Fruit fly (Drosophila melanogaster) whole organism, wandering third instar larva: ENCODE measurements around the gene Chchd3.

ENCODE experiments used
- CrebA ChIP-seq: fragments of 200-800 bp; sonication (Bioruptor generic); optimal IDR thresholded peaks from 2 replicates; lab custom pipeline; 2016; ENCODE audit warnings: missing biosample characterization, mild to moderate bottlenecking, missing genetic modification characterization, borderline replicate concordance
- Hnf4 ChIP-seq: fragments of 200-800 bp; sonication (Bioruptor generic); optimal IDR thresholded peaks from 2 replicates; lab custom pipeline; 2016; ENCODE audit warnings: missing biosample characterization, mild to moderate bottlenecking, missing genetic modification characterization
- Hr78 ChIP-seq: fragments of >200 bp; optimal IDR thresholded peaks from 2 replicates; lab custom pipeline; 2017; ENCODE audit warnings: missing biosample characterization, missing genetic modification characterization
- Mio ChIP-seq: sonication (Bioruptor generic); optimal IDR thresholded peaks from 2 replicates; lab custom pipeline; 2016; ENCODE audit warnings: missing biosample characterization, missing genetic modification characterization
- OdsH ChIP-seq: fragments of 200-800 bp; sonication (Bioruptor generic); optimal IDR thresholded peaks from 2 replicates; lab custom pipeline; 2016; ENCODE audit warnings: missing biosample characterization, mild to moderate bottlenecking, missing genetic modification characterization
- Vsx2 ChIP-seq: fragments of 200-300, 225-300 bp; sonication (Bioruptor generic); optimal IDR thresholded peaks from 2 replicates; lab custom pipeline; 2018; ENCODE audit warnings: missing biosample characterization, missing genetic modification characterization; ENCODE audit not compliant: partially characterized antibody
- br ChIP-seq: fragments of 200-800 bp; sonication (Bioruptor generic); optimal IDR thresholded peaks from 2 replicates; lab custom pipeline; 2016; ENCODE audit warnings: missing biosample characterization, missing genetic modification characterization
- ey ChIP-seq: fragments of 200-800 bp; sonication (Bioruptor generic); optimal IDR thresholded peaks from 2 replicates; lab custom pipeline; 2016; ENCODE audit warnings: missing biosample characterization, missing genetic modification characterization
- h ChIP-seq: fragments of 200-800 bp; sonication (Bioruptor generic); optimal IDR thresholded peaks from 3 replicates; lab custom pipeline; 2016; ENCODE audit warnings: missing biosample characterization, mild to moderate bottlenecking, missing genetic modification characterization
- psq ChIP-seq: fragments of 200-800 bp; sonication (Bioruptor generic); optimal IDR thresholded peaks from 3 replicates; lab custom pipeline; 2017; ENCODE audit warnings: missing biosample characterization, mild to moderate bottlenecking, missing genetic modification characterization, moderate library complexity
- tai ChIP-seq: sonication (Bioruptor generic); optimal IDR thresholded peaks from 2 replicates; lab custom pipeline; 2016; ENCODE audit warnings: missing biosample characterization, missing genetic modification characterization
- woc ChIP-seq: sonication (Bioruptor generic); optimal IDR thresholded peaks from 2 replicates; lab custom pipeline; 2016; ENCODE audit warnings: missing biosample characterization, mild to moderate bottlenecking, missing genetic modification characterization

- TF ChIP-seq br (GFP tag; lab: Kevin White, UChicago), result no peak
- no peak for TF ChIP-seq Hr78 (GFP tag; lab: Kevin White, UChicago)
- TF ChIP-seq Hnf4 (GFP tag; lab: Kevin White, UChicago), result no peak
- TF ChIP-seq OdsH (GFP tag; lab: Kevin White, UChicago), result no peak
- TF ChIP-seq Vsx2 (GFP tag; lab: Kevin White, UChicago), result no peak
- TF ChIP-seq Mio (GFP tag; lab: Kevin White, UChicago), result no peak
- TF ChIP-seq psq (GFP tag; lab: Kevin White, UChicago), result no peak
- no peak for TF ChIP-seq tai (GFP tag; lab: Kevin White, UChicago)
- TF ChIP-seq woc (GFP tag; lab: Kevin White, UChicago), result no peak
- TF ChIP-seq h, result no peak
- TF ChIP-seq CrebA (GFP tag; lab: Kevin White, UChicago), result no peak
- no peak for TF ChIP-seq ey
Observed at dm6 chr3R:31048629-31049028, 5.1 kb downstream of the Chchd3 start, which contains the start of gene Alp4.
